Worm (Caenorhabditis elegans): ENCODE measurements around the gene epg-9.

The epg-9 gene

ce11 chrIV:2599634-2600033 is 1.3 kb upstream of the epg-9 start (continued):
- TF ChIP-seq madf-5 (GFP tag; IDR thresholded peaks at IDR 0.05): no peak
- TF ChIP-seq dmd-6 (GFP tag; IDR thresholded peaks at IDR 0.05): peak; percentile 79
- no peak for TF ChIP-seq fos-1 (tag; optimal IDR thresholded peaks at IDR 0.05)
- no peak for TF ChIP-seq ceh-62 (tag; optimal IDR thresholded peaks at IDR 0.05)
- no peak for TF ChIP-seq lir-3 (tag; optimal IDR thresholded peaks at IDR 0.05)
- no peak for TF ChIP-seq Y48G9A.11 (GFP tag; IDR thresholded peaks at IDR 0.05)
- TF ChIP-seq sdz-12 (GFP tag; optimal IDR thresholded peaks at IDR 0.05): no peak
- no peak for TF ChIP-seq ctbp-1 (GFP tag; IDR thresholded peaks at IDR 0.05)
- no peak for TF ChIP-seq mxl-2 (GFP tag; conservative IDR thresholded peaks at IDR 0.05)
- peak; percentile 78 for TF ChIP-seq nhr-28 (tag; optimal IDR thresholded peaks at IDR 0.05)
- no peak for TF ChIP-seq madf-9 (GFP tag; conservative IDR thresholded peaks at IDR 0.05)
- peak; percentile 68 for TF ChIP-seq nhr-11 (tag; optimal IDR thresholded peaks at IDR 0.05)
- TF ChIP-seq nhr-48 (tag; optimal IDR thresholded peaks at IDR 0.05): peak; percentile 67
- TF ChIP-seq lim-7 (GFP tag; IDR thresholded peaks at IDR 0.05): no peak
- TF ChIP-seq lin-29 (GFP tag; IDR thresholded peaks at IDR 0.05): peak; percentile 23; the same call in 1 of the 2 replicates
- no peak for TF ChIP-seq mdt-29 (GFP tag; IDR thresholded peaks at IDR 0.05)
- TF ChIP-seq fkh-10 (GFP tag; optimal IDR thresholded peaks at IDR 0.05): peak; percentile 49
- TF ChIP-seq nhr-237 (tag; optimal IDR thresholded peaks at IDR 0.05): no peak
- no peak for TF ChIP-seq Y75B8A.6 (GFP tag; IDR thresholded peaks at IDR 0.05)
- TF ChIP-seq nhr-77 (tag; optimal IDR thresholded peaks at IDR 0.05): peak; percentile 78
- no peak for TF ChIP-seq egl-43 (GFP tag; IDR thresholded peaks at IDR 0.05)
- peak; percentile 73 for TF ChIP-seq mes-2 (tag; optimal IDR thresholded peaks at IDR 0.05; ENCODE audit: poor library complexity, severe bottlenecking)
- TF ChIP-seq aly-2 (tag; optimal IDR thresholded peaks at IDR 0.05): no peak
- no peak for TF ChIP-seq ceh-44 (GFP tag; IDR thresholded peaks at IDR 0.05)

ce11 chrIV:2601988-2602861 is 1.3 kb downstream of the epg-9 start:
- TF ChIP-seq ztf-7 (tag; optimal IDR thresholded peaks at IDR 0.05): peak; percentile 90
- TF ChIP-seq F44E2.7 (GFP tag; IDR thresholded peaks at IDR 0.05): 0 out of 2 replicates have a peak, but pooled peaks have one; percentile 17
- TF ChIP-seq zfp-2 (tag; optimal IDR thresholded peaks at IDR 0.05): peak; percentile 24
- peak; percentile 96 for TF ChIP-seq mxl-2 (GFP tag; conservative IDR thresholded peaks at IDR 0.05)
- peak; percentile 100 for TF ChIP-seq hlh-30 (tag; optimal IDR thresholded peaks at IDR 0.05; ENCODE audit: insufficient read depth)
- peak; percentile 90 for TF ChIP-seq spr-1 (tag; optimal IDR thresholded peaks at IDR 0.05)
- TF ChIP-seq madf-9 (GFP tag; conservative IDR thresholded peaks at IDR 0.05): peak; percentile 93
- peak; percentile 91 for TF ChIP-seq T20F7.1 (GFP tag; optimal IDR thresholded peaks at IDR 0.05)
- peak; percentile 73 for TF ChIP-seq cey-2 (tag; optimal IDR thresholded peaks at IDR 0.05; ENCODE audit: borderline replicate concordance, insufficient read depth)
- TF ChIP-seq nhr-10 (tag; optimal IDR thresholded peaks at IDR 0.05): peak; percentile 91
- peak; percentile 94 for TF ChIP-seq php-3 (GFP tag; IDR thresholded peaks at IDR 0.05)
- peak; percentile 78 to 94 for TF ChIP-seq hif-1 (tag; optimal IDR thresholded peaks at IDR 0.05)
- peak; percentile 41 for TF ChIP-seq snpc-4 (tag; optimal IDR thresholded peaks at IDR 0.05)
- peak; percentile 88 to 95 for TF ChIP-seq lsy-2 (tag; optimal IDR thresholded peaks at IDR 0.05)
- peak; percentile 90 for TF ChIP-seq mes-2 (tag; optimal IDR thresholded peaks at IDR 0.05; ENCODE audit: poor library complexity, severe bottlenecking)
- TF ChIP-seq daf-19 (GFP tag; conservative IDR thresholded peaks at IDR 0.05): no peak
- peak; percentile 94 for TF ChIP-seq nhr-6 (tag; optimal IDR thresholded peaks at IDR 0.05)
- TF ChIP-seq hmg-1.1 (GFP tag; IDR thresholded peaks at IDR 0.05): peak; percentile 95
- TF ChIP-seq attf-4 (tag; optimal IDR thresholded peaks at IDR 0.05): no peak
- TF ChIP-seq vab-7 (GFP tag; IDR thresholded peaks at IDR 0.05): peak; percentile 24
- peak; percentile 99 for TF ChIP-seq nhr-28 (tag; optimal IDR thresholded peaks at IDR 0.05)
- peak; percentile 99 for TF ChIP-seq dmd-6 (GFP tag; IDR thresholded peaks at IDR 0.05)
- peak; percentile 96 for TF ChIP-seq gei-8 (GFP tag; optimal IDR thresholded peaks at IDR 0.05)
- no peak for TF ChIP-seq F10B5.3 (tag; optimal IDR thresholded peaks at IDR 0.05)
- TF ChIP-seq aha-1 (tag): peak; percentile 97
- TF ChIP-seq pqm-1 (tag; optimal IDR thresholded peaks at IDR 0.05): peak; percentile 60
- peak; percentile 86 for TF ChIP-seq rbr-2 (tag; optimal IDR thresholded peaks at IDR 0.05)
- peak; percentile 100 for TF ChIP-seq dve-1 (tag; optimal IDR thresholded peaks at IDR 0.05; ENCODE audit: insufficient read depth)
- peak; percentile 82 for TF ChIP-seq egl-43 (GFP tag; IDR thresholded peaks at IDR 0.05)
- TF ChIP-seq zag-1 (tag; optimal IDR thresholded peaks at IDR 0.05): no peak
